Worm (Caenorhabditis elegans): ENCODE data around the gene F39B3.3.
"Not testable (repeated sequence)": the region's sequence is repeated elsewhere in the genome, so short reads cannot be mapped to it uniquely, and the experiment has no call there.

The F39B3.3 gene

DNA sequence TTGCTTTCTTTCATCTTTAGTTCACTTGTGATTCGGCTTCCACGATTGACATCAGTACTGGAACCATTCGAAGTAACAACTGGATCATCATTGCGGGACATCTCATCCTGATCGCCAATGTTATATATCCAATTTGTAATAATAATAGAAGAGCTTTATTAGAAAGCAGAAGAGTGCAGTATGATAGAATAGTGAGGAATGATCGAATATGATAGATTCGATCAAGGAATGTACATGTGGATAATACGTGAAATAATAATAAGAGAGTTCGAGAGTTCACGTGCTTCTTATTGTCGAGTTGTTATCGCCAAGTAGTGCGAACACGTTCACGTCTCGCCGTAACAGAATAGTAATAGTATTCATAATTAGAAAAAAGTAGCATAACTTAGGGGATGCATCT lies at the start of gene F39B3.3:
TSS of gene F39B3.3 (minus strand) at position 101 of the 400 bp plus-strand sequence.
- TF ChIP-seq akir-1 (GFP tag; optimal IDR thresholded peaks at IDR 0.05); F33H1.4 (GFP tag; IDR thresholded peaks at IDR 0.05); K12H6.12 (tag; optimal IDR thresholded peaks at IDR 0.05): not testable (repeated sequence)

DNA sequence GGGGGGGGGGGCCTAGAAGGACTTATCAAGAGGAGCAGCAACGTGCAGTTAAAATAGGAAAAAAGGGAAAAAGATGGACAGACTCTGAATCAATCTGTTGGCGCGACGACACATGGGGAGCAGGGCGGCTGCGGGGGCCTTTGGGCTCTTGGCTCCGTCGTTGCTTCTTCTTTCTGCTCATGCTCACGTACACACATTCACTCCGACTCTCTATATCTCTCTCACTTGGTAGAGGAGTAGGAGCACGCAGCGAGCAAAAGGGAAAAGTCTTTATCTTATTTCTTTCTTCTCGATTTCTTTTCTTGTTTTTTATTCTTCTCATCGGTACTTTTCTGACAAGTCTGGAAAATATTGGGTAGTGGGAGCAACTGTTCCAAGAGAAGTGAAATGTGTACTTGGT lies 49.4 kb upstream of the F39B3.3 start:
- TF ChIP-seq hlh-26 (GFP tag; conservative IDR thresholded peaks at IDR 0.05) (no peak), C06A6.2 (GFP tag; conservative IDR thresholded peaks at IDR 0.05) (no peak), nhr-80 (tag; optimal IDR thresholded peaks at IDR 0.05) (no peak), cebp-1 (GFP tag; IDR thresholded peaks at IDR 0.05) (no peak), cebp-1 (tag; optimal IDR thresholded peaks at IDR 0.05) (peak; percentile 55), dox-1 (GFP tag; IDR thresholded peaks at IDR 0.05) (no peak), F55B11.4 (tag; optimal IDR thresholded peaks at IDR 0.05; ENCODE audit: borderline replicate concordance, insufficient read depth) (no peak), Y95B8A.8 (GFP tag; IDR thresholded peaks at IDR 0.05) (no peak), dpff-1 (tag; optimal IDR thresholded peaks at IDR 0.05) (peak; percentile 19), ztf-22 (GFP tag; optimal IDR thresholded peaks at IDR 0.05) (no peak), him-1 (tag; optimal IDR thresholded peaks at IDR 0.05) (no peak), aptf-2 (GFP tag; conservative IDR thresholded peaks at IDR 0.05) (no peak), egrh-3 (GFP tag; IDR thresholded peaks at IDR 0.05) (0 out of 2 replicates have a peak, but pooled peaks have one; percentile 18), F52B5.7 (tag; optimal IDR thresholded peaks at IDR 0.05) (peak; percentile 19), ceh-27 (GFP tag; optimal IDR thresholded peaks at IDR 0.05) (peak; percentile 26), lin-40 (tag; optimal IDR thresholded peaks at IDR 0.05) (peak; percentile 22), pbrm-1 (GFP tag; IDR thresholded peaks at IDR 0.05) (no peak), attf-5 (GFP tag; optimal IDR thresholded peaks at IDR 0.05) (peak; percentile 6), zim-3 (tag; optimal IDR thresholded peaks at IDR 0.05) (no peak), K12H6.12 (tag; optimal IDR thresholded peaks at IDR 0.05) (peak; percentile 8), ceh-40 (GFP tag; IDR thresholded peaks at IDR 0.05) (no peak), bed-2 (GFP tag; IDR thresholded peaks at IDR 0.05) (no peak), zfh-2 (GFP tag; conservative IDR thresholded peaks at IDR 0.05) (peak; percentile 57), Y53F4B.3 (GFP tag; IDR thresholded peaks at IDR 0.05) (no peak), akir-1 (GFP tag; optimal IDR thresholded peaks at IDR 0.05) (no peak), lag-1 (GFP tag; IDR thresholded peaks at IDR 0.05) (no peak), madf-3 (GFP tag; IDR thresholded peaks at IDR 0.05) (no peak), lsy-27 (tag; optimal IDR thresholded peaks at IDR 0.05; ENCODE audit: borderline replicate concordance, insufficient read depth) (no peak)

DNA sequence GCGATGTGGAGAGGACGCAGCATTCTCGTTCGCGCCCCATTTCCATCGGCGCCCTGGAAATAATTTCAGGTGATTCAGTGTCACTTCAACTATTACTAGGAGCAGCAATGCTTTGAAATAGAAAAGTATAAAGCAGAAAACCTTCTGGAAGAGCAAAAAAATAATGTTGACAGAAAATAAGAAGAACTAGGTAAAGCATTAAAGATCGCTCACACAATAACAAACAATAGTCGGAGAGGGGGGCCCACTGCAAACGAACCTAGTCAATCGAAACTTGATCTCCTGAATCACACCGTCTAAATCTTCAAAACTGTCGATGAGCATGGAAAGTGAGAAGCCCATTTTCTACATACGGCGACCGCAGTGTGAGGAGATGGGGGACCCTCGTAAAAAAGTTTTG lies 49.0 kb upstream of the F39B3.3 start:
- no peak for TF ChIP-seq zfh-2 (GFP tag; conservative IDR thresholded peaks at IDR 0.05)
- no peak for TF ChIP-seq Y53F4B.3 (GFP tag; IDR thresholded peaks at IDR 0.05)
- no peak for TF ChIP-seq B0336.3 (GFP tag; IDR thresholded peaks at IDR 0.05)
- no peak for TF ChIP-seq mcd-1 (GFP tag; IDR thresholded peaks at IDR 0.05)
- TF ChIP-seq ceh-27 (GFP tag; optimal IDR thresholded peaks at IDR 0.05), result no peak
- TF ChIP-seq ztf-28 (GFP tag; IDR thresholded peaks at IDR 0.05), result no peak
- no peak for TF ChIP-seq cebp-1 (GFP tag; IDR thresholded peaks at IDR 0.05)
- no peak for TF ChIP-seq cebp-1 (tag; optimal IDR thresholded peaks at IDR 0.05)
- TF ChIP-seq Y53G8AR.9 (GFP tag; conservative IDR thresholded peaks at IDR 0.05), result no peak

DNA sequence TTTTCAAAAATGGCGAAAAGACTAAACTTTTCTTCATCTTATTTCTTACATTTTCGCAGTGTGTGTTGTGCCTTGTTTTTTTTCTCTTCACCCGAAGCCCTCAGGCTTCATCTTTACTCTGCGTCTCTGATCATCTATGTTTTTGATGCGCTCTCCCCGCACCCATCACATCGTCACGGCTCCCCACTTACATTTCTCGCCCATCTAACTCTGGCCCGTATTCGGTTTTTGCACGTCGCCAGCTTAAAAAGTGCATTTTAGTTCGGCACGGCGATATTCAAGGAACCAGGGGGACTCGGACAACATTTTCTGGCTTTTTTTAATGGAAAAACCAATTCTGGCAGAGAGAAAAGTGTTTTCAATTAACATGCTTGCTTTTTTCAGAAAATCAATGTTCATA lies 48.5 kb upstream of the F39B3.3 start:
- TF ChIP-seq attf-5 (GFP tag; optimal IDR thresholded peaks at IDR 0.05) (peak; percentile 5), sdz-38 (tag; optimal IDR thresholded peaks at IDR 0.05) (no peak), lag-1 (GFP tag; IDR thresholded peaks at IDR 0.05) (no peak), ceh-27 (GFP tag; optimal IDR thresholded peaks at IDR 0.05) (peak; percentile 14), Y53F4B.3 (GFP tag; IDR thresholded peaks at IDR 0.05) (no peak), B0336.3 (GFP tag; IDR thresholded peaks at IDR 0.05) (no peak; the same call in 1 of the 2 replicates), ztf-3 (GFP tag; optimal IDR thresholded peaks at IDR 0.05) (no peak), efl-1 (GFP tag; optimal IDR thresholded peaks at IDR 0.05) (no peak)
